Fruit fly (Drosophila melanogaster) whole organism, embryonic: ENCODE measurements around the gene CG10730.

Experiments
- CG10654 ChIP-seq: fragments of 200-800 bp; sonication (Bioruptor generic); optimal IDR thresholded peaks from 2 replicates; lab custom pipeline; 2016; ENCODE audit warnings: missing biosample characterization, missing genetic modification characterization
- CG10959 ChIP-seq: fragments of 200-800 bp; sonication (Bioruptor generic); IDR thresholded peaks from 2 replicates; pipeline ENCODE4 v1.3.6; 2022; ENCODE audit warnings: missing biosample characterization, missing genetic modification characterization
- CG11247 ChIP-seq: fragments of 200-800 bp; sonication (Bioruptor generic); IDR thresholded peaks from 2 replicates; pipeline ENCODE4 v1.3.6; 2022; ENCODE audit warnings: missing biosample characterization, missing genetic modification characterization
- CG11504 ChIP-seq: fragments of 200-800 bp; sonication (Bioruptor generic); optimal IDR thresholded peaks from 3 replicates; lab custom pipeline; 2019; ENCODE audit warnings: missing biosample characterization, mild to moderate bottlenecking, missing genetic modification characterization, moderate library complexity
- CG1233 ChIP-seq: fragments of 200-800 bp; sonication (Bioruptor generic); optimal IDR thresholded peaks from 4 replicates; lab custom pipeline; 2018; ENCODE audit warnings: missing biosample characterization, mild to moderate bottlenecking, missing genetic modification characterization
- CG14441 ChIP-seq: fragments of 200-800 bp; sonication (Bioruptor generic); IDR thresholded peaks from 2 replicates; pipeline ENCODE4 v1.3.6; 2022; ENCODE audit warnings: missing biosample characterization, missing genetic modification characterization
- CG14860 ChIP-seq: fragments of 200-800 bp; sonication (Bioruptor generic); IDR thresholded peaks from 3 replicates; pipeline ENCODE4 v1.3.6; 2022; ENCODE audit warnings: missing biosample characterization, missing genetic modification characterization; ENCODE audit not compliant: partially characterized antibody
- CG1602 ChIP-seq: fragments of 200-800 bp; sonication (Bioruptor generic); optimal IDR thresholded peaks from 3 replicates; lab custom pipeline; 2016; ENCODE audit warnings: missing biosample characterization, missing genetic modification characterization
- CG17328 ChIP-seq: fragments of 200-800 bp; sonication (Bioruptor generic); IDR thresholded peaks from 2 replicates; pipeline ENCODE4 v1.3.6; 2022; ENCODE audit warnings: missing biosample characterization, missing genetic modification characterization
- CG17802 ChIP-seq: fragments of 200-800 bp; sonication (Bioruptor generic); optimal IDR thresholded peaks from 2 replicates; lab custom pipeline; 2018; ENCODE audit warnings: missing biosample characterization, mild to moderate bottlenecking, missing genetic modification characterization, moderate library complexity
- CG17829 ChIP-seq: fragments of 200-800 bp; optimal IDR thresholded peaks from 2 replicates; lab custom pipeline; 2019; ENCODE audit warnings: missing biosample characterization, mild to moderate bottlenecking, missing genetic modification characterization, moderate library complexity
- CG2202 ChIP-seq: fragments of 200-800 bp; sonication (Bioruptor generic); optimal IDR thresholded peaks from 2 replicates; lab custom pipeline; 2018; ENCODE audit warnings: missing biosample characterization, mild to moderate bottlenecking, missing genetic modification characterization
- CG2678 ChIP-seq: fragments of 200-800 bp; sonication (Bioruptor generic); optimal IDR thresholded peaks from 3 replicates; lab custom pipeline; 2019; ENCODE audit warnings: missing biosample characterization, mild to moderate bottlenecking, missing genetic modification characterization, moderate library complexity
- CG33213 ChIP-seq: fragments of 200-800 bp; sonication (Bioruptor generic); optimal IDR thresholded peaks from 3 replicates; lab custom pipeline; 2016; ENCODE audit warnings: missing biosample characterization, missing genetic modification characterization
- CG3407 ChIP-seq: fragments of 200-800 bp; sonication (Bioruptor generic); optimal IDR thresholded peaks from 2 replicates; lab custom pipeline; 2018; ENCODE audit warnings: missing biosample characterization, mild to moderate bottlenecking, missing genetic modification characterization
- CG4360 ChIP-seq: fragments of 200-800 bp; sonication (Bioruptor generic); IDR thresholded peaks from 2 replicates; pipeline ENCODE4 v1.3.6; 2022; ENCODE audit warnings: missing biosample characterization, missing genetic modification characterization
- CG43689 ChIP-seq: fragments of 200-800 bp; sonication (Bioruptor generic); IDR thresholded peaks from 2 replicates; pipeline ENCODE4 v1.3.6; 2022; ENCODE audit warnings: missing biosample characterization, missing genetic modification characterization
- CG4854 ChIP-seq: fragments of 200-800 bp; sonication (Bioruptor generic); optimal IDR thresholded peaks from 2 replicates; lab custom pipeline; 2016; ENCODE audit warnings: missing biosample characterization, missing genetic modification characterization, inconsistent platforms
- CG6813 ChIP-seq: fragments of 200-800 bp; sonication (Bioruptor generic); optimal IDR thresholded peaks from 2 replicates; lab custom pipeline; 2017; ENCODE audit warnings: missing biosample characterization, missing genetic modification characterization, mild to moderate bottlenecking, moderate library complexity, missing genetic modification reagents
- CG6854 ChIP-seq: fragments of 200-800 bp; sonication (Bioruptor generic); optimal IDR thresholded peaks from 3 replicates; lab custom pipeline; 2017; ENCODE audit warnings: missing biosample characterization, mild to moderate bottlenecking, missing genetic modification characterization
- CG7271 ChIP-seq: fragments of 200-800 bp; sonication (Bioruptor generic); optimal IDR thresholded peaks from 2 replicates; lab custom pipeline; 2018; ENCODE audit warnings: missing biosample characterization, mild to moderate bottlenecking, missing genetic modification characterization, moderate library complexity
- CG7372 ChIP-seq: fragments of 200-800 bp; sonication (Bioruptor generic); IDR thresholded peaks from 2 replicates; pipeline ENCODE4 v1.3.6; 2022; ENCODE audit warnings: missing biosample characterization, missing genetic modification characterization
- CG7987 ChIP-seq: fragments of 200-800 bp; sonication (Bioruptor generic); optimal IDR thresholded peaks from 2 replicates; lab custom pipeline; 2018; ENCODE audit warnings: missing biosample characterization, mild to moderate bottlenecking, missing genetic modification characterization, moderate library complexity
- CG8924 ChIP-seq: fragments of 200-800 bp; optimal IDR thresholded peaks from 3 replicates; lab custom pipeline; 2019; ENCODE audit warnings: missing biosample characterization, mild to moderate bottlenecking, missing genetic modification characterization, moderate library complexity
- Deaf1 ChIP-seq: fragments of 200-800 bp; optimal IDR thresholded peaks from 3 replicates; lab custom pipeline; 2019; ENCODE audit warnings: missing biosample characterization, mild to moderate bottlenecking, missing genetic modification characterization, moderate library complexity
- Dek ChIP-seq: fragments of 200-800 bp; sonication (Bioruptor generic); optimal IDR thresholded peaks from 3 replicates; lab custom pipeline; 2019; ENCODE audit warnings: missing biosample characterization, mild to moderate bottlenecking, missing genetic modification characterization, moderate library complexity
- E2f1 ChIP-seq: fragments of 200-800 bp; sonication (Bioruptor generic); IDR thresholded peaks from 2 replicates; pipeline ENCODE4 v1.3.6; 2022; ENCODE audit warnings: missing biosample characterization, missing genetic modification characterization
- GATAe ChIP-seq: fragments of 200-800 bp; sonication (Bioruptor generic); conservative IDR thresholded peaks from 2 replicates; pipeline ENCODE4 v1.3.6; 2022; ENCODE audit warnings: missing biosample characterization, missing genetic modification characterization
- H2.0 ChIP-seq: fragments of 200-800 bp; sonication (Bioruptor generic); IDR thresholded peaks from 2 replicates; pipeline ENCODE4 v1.3.6; 2022; ENCODE audit warnings: missing biosample characterization, missing genetic modification characterization
- HLH4C ChIP-seq: fragments of 200-800 bp; sonication (Bioruptor generic); IDR thresholded peaks from 3 replicates; pipeline ENCODE4 v1.3.6; 2022; ENCODE audit warnings: missing biosample characterization, missing genetic modification characterization; ENCODE audit not compliant: partially characterized antibody
- HLHmδ ChIP-seq: fragments of 200-800 bp; sonication (Bioruptor generic); optimal IDR thresholded peaks from 2 replicates; lab custom pipeline; 2018; ENCODE audit warnings: missing biosample characterization, mild to moderate bottlenecking, missing genetic modification characterization, moderate library complexity
- Hr39 ChIP-seq: fragments of >200 bp; optimal IDR thresholded peaks from 2 replicates; lab custom pipeline; 2017
- Lhr ChIP-seq: fragments of 200-800 bp; sonication (Bioruptor generic); optimal IDR thresholded peaks from 3 replicates; lab custom pipeline; 2017; ENCODE audit warnings: mild to moderate bottlenecking, missing biosample characterization, missing genetic modification reagents, missing genetic modification characterization
- NC2β ChIP-seq: fragments of 200-800 bp; sonication (Bioruptor generic); optimal IDR thresholded peaks from 2 replicates; lab custom pipeline; 2016; ENCODE audit warnings: missing biosample characterization, missing genetic modification characterization
- NK7.1 ChIP-seq: fragments of 200-800 bp; sonication (Bioruptor generic); optimal IDR thresholded peaks from 3 replicates; lab custom pipeline; 2016; ENCODE audit warnings: missing biosample characterization, missing genetic modification characterization
- abd-A ChIP-seq: fragments of 200-800 bp; sonication (Bioruptor generic); optimal IDR thresholded peaks from 3 replicates; lab custom pipeline; 2019; ENCODE audit warnings: missing biosample characterization, mild to moderate bottlenecking, missing genetic modification characterization, moderate library complexity
- amos ChIP-seq: fragments of 200-800 bp; sonication (Bioruptor generic); IDR thresholded peaks from 2 replicates; pipeline ENCODE4 v1.3.6; 2022; ENCODE audit warnings: missing biosample characterization, missing genetic modification characterization; ENCODE audit not compliant: partially characterized antibody
- ase ChIP-seq: fragments of 200-800 bp; sonication (Bioruptor generic); IDR thresholded peaks from 3 replicates; pipeline ENCODE4 v1.3.6; 2022; ENCODE audit warnings: missing biosample characterization, missing genetic modification characterization
- ash1 ChIP-seq: fragments of 200-800 bp; sonication (Bioruptor generic); optimal IDR thresholded peaks from 2 replicates; lab custom pipeline; 2018; ENCODE audit warnings: missing biosample characterization, mild to moderate bottlenecking, missing genetic modification characterization
- bigmax ChIP-seq: fragments of 200-800 bp; sonication (Bioruptor generic); optimal IDR thresholded peaks from 2 replicates; lab custom pipeline; 2018; ENCODE audit warnings: missing biosample characterization, mild to moderate bottlenecking, missing genetic modification characterization
- crp ChIP-seq, 2 experiments: fragments of 200-800 bp; sonication (Bioruptor generic); optimal IDR thresholded peaks; 2 replicates in 1 of 2; 3 replicates in 1 of 2; lab custom pipeline; 2017; ENCODE audit warnings: missing biosample characterization in 2 of 2, missing genetic modification characterization in 2 of 2, mild to moderate bottlenecking in 1 of 2, moderate library complexity in 1 of 2
- eve ChIP-seq, 2 experiments: fragments of >200 bp; optimal IDR thresholded peaks; 2 replicates each; lab custom pipeline; 2017; ENCODE audit warnings: missing biosample characterization in 2 of 2, missing genetic modification characterization in 2 of 2
- fd3F ChIP-seq: fragments of 200-800 bp; sonication (Bioruptor generic); optimal IDR thresholded peaks from 2 replicates; lab custom pipeline; 2018; ENCODE audit warnings: missing biosample characterization, mild to moderate bottlenecking, missing genetic modification characterization, moderate library complexity
- fd96Cb ChIP-seq: fragments of 200-800 bp; sonication (Bioruptor generic); optimal IDR thresholded peaks from 2 replicates; lab custom pipeline; 2018; ENCODE audit warnings: missing biosample characterization, mild to moderate bottlenecking, missing genetic modification characterization, moderate library complexity
- gsb-n ChIP-seq: fragments of 200-800 bp; sonication (Bioruptor generic); optimal IDR thresholded peaks from 3 replicates; lab custom pipeline; 2018; ENCODE audit warnings: missing biosample characterization, mild to moderate bottlenecking, missing genetic modification characterization
- kni ChIP-seq: fragments of 200-800 bp; sonication (Bioruptor generic); optimal IDR thresholded peaks from 3 replicates; lab custom pipeline; 2017; ENCODE audit warnings: mild to moderate bottlenecking, missing biosample characterization, missing genetic modification reagents, missing genetic modification characterization
- nmo ChIP-seq: fragments of 200-800 bp; sonication (Bioruptor generic); optimal IDR thresholded peaks from 2 replicates; lab custom pipeline; 2018; ENCODE audit warnings: missing biosample characterization, mild to moderate bottlenecking, missing genetic modification characterization, moderate library complexity
- pum ChIP-seq: fragments of 200-800 bp; sonication (Bioruptor generic); optimal IDR thresholded peaks from 2 replicates; lab custom pipeline; 2016; ENCODE audit warnings: missing biosample characterization, missing genetic modification characterization
- sens ChIP-seq: fragments of 200-800 bp; sonication (Bioruptor generic); peaks from one replicate; lab custom pipeline; 2016; ENCODE audit warnings: missing biosample characterization, missing genetic modification characterization
- sna ChIP-seq: fragments of 200-800 bp; sonication (Bioruptor generic); IDR thresholded peaks from 2 replicates; pipeline ENCODE4 v1.3.6; 2022; ENCODE audit warnings: missing biosample characterization, missing genetic modification characterization; ENCODE audit not compliant: partially characterized antibody
- sqz ChIP-seq: fragments of 200-800 bp; sonication (Bioruptor generic); optimal IDR thresholded peaks from 3 replicates; lab custom pipeline; 2018; ENCODE audit warnings: missing biosample characterization, mild to moderate bottlenecking, missing genetic modification characterization
- vfl ChIP-seq: fragments of 200-800 bp; sonication (Bioruptor generic); optimal IDR thresholded peaks from 2 replicates; lab custom pipeline; 2016; ENCODE audit warnings: missing biosample characterization, missing genetic modification characterization

The CG10730 gene

dm6 chr2L:20065516-20065915 is 6.5 kb downstream of the CG10730 start, which contains the start of gene vls:
Gene vls (minus strand): TSS chr2L:20065679.
- TF ChIP-seq CG7372 (GFP tag; lab: Robert Waterston, UW), result no peak
- no peak for TF ChIP-seq Dek
- no peak for TF ChIP-seq pum (GFP tag; lab: Kevin White, UChicago)
- TF ChIP-seq ase (GFP tag; lab: Robert Waterston, UW), result no peak
- no peak for TF ChIP-seq CG1602 (GFP tag; lab: Kevin White, UChicago)
- no peak for TF ChIP-seq fd3F (GFP tag; lab: Kevin White, UChicago)
- peak; percentile 79 for TF ChIP-seq sna (GFP tag; lab: Robert Waterston, UW)
- TF ChIP-seq CG11247 (GFP tag; lab: Robert Waterston, UW), result no peak
- peak; percentile 73 for TF ChIP-seq CG14860
- TF ChIP-seq CG10654 (GFP tag; lab: Kevin White, UChicago), result no peak
- no peak for TF ChIP-seq crp (GFP tag; optimal IDR thresholded peaks at IDR 0.05; lab: Kevin White, UChicago)
- TF ChIP-seq bigmax (GFP tag; lab: Kevin White, UChicago), result no peak
- no peak for TF ChIP-seq CG33213 (GFP tag; lab: Kevin White, UChicago)
- peak; percentile 80 for TF ChIP-seq HLH4C (GFP tag; lab: Robert Waterston, UW)
- no peak for TF ChIP-seq Deaf1 (tag; lab: Kevin White, UChicago)
- TF ChIP-seq GATAe (GFP tag; lab: Robert Waterston, UW), result no peak
- TF ChIP-seq sens (GFP tag; lab: Kevin White, UChicago), result peak; percentile 78
- no peak for TF ChIP-seq H2.0 (GFP tag; lab: Robert Waterston, UW)
- no peak for TF ChIP-seq CG4360 (GFP tag; lab: Robert Waterston, UW)
- TF ChIP-seq vfl (GFP tag; lab: Kevin White, UChicago), result no peak
- no peak for TF ChIP-seq CG7987 (GFP tag; lab: Kevin White, UChicago)
- no peak for TF ChIP-seq CG6813 (GFP tag; lab: Kevin White, UChicago)
- no peak for TF ChIP-seq NC2β (GFP tag; lab: Kevin White, UChicago)
- TF ChIP-seq CG8924 (tag; lab: Kevin White, UChicago), result no peak
- peak; percentile 84 for TF ChIP-seq sqz
- TF ChIP-seq CG1233 (GFP tag; lab: Kevin White, UChicago), result no peak
- no peak for TF ChIP-seq CG4854
- TF ChIP-seq CG11504, result no peak
- peak; percentile 78 for TF ChIP-seq amos (GFP tag; lab: Robert Waterston, UW)
- no peak for TF ChIP-seq CG17829
- TF ChIP-seq nmo, result no peak
- TF ChIP-seq NK7.1 (GFP tag; lab: Kevin White, UChicago), result no peak
- TF ChIP-seq CG43689, result no peak
- no peak for TF ChIP-seq CG3407 (GFP tag; lab: Kevin White, UChicago)
- TF ChIP-seq E2f1 (GFP tag; lab: Robert Waterston, UW), result no peak
- TF ChIP-seq fd96Cb, result no peak
- no peak for TF ChIP-seq gsb-n (tag; lab: Kevin White, UChicago)
- TF ChIP-seq CG2202, result no peak
- no peak for TF ChIP-seq CG10959 (GFP tag; lab: Robert Waterston, UW)
- TF ChIP-seq CG6854 (GFP tag; lab: Kevin White, UChicago), result no peak
- TF ChIP-seq kni (GFP tag; lab: Kevin White, UChicago), result no peak
- TF ChIP-seq abd-A (tag; lab: Kevin White, UChicago), result no peak
- TF ChIP-seq ash1 (GFP tag; lab: Kevin White, UChicago), result no peak
- TF ChIP-seq CG14441 (GFP tag; lab: Robert Waterston, UW), result no peak
- TF ChIP-seq CG2678 (tag; lab: Kevin White, UChicago), result no peak
- TF ChIP-seq HLHmδ (GFP tag; lab: Kevin White, UChicago), result no peak
- TF ChIP-seq CG17802 (tag; lab: Kevin White, UChicago), result no peak
- TF ChIP-seq Lhr (GFP tag; lab: Kevin White, UChicago), result no peak
- TF ChIP-seq CG7271, result no peak
- TF ChIP-seq Hr39 (lab: Kevin White, UChicago), result no peak
- TF ChIP-seq eve (GFP tag; optimal IDR thresholded peaks at IDR 0.05; lab: Kevin White, UChicago), result no peak
- no peak for TF ChIP-seq CG17328 (GFP tag; lab: Robert Waterston, UW)
